Fruit fly (Drosophila melanogaster) whole organism, embryonic: ENCODE measurements around the gene Uvrag.

Source experiments
- CG8478 ChIP-seq: fragments of >200 bp; optimal IDR thresholded peaks from 2 replicates; lab custom pipeline; 2018
- Dfd ChIP-seq, 2 experiments: fragments of >200 bp; optimal IDR thresholded peaks; 2 replicates each; lab custom pipeline; 2017; ENCODE audit warnings: missing biosample characterization in 2 of 2, missing genetic modification characterization in 2 of 2
- Sox100B ChIP-seq: fragments of 200-800 bp; sonication (Bioruptor generic); optimal IDR thresholded peaks from 3 replicates; lab custom pipeline; 2018; ENCODE audit warnings: missing biosample characterization, mild to moderate bottlenecking, missing genetic modification characterization
- Vsx1 ChIP-seq: fragments of 200-800 bp; sonication (Bioruptor generic); optimal IDR thresholded peaks from 2 replicates; lab custom pipeline; 2017; ENCODE audit warnings: missing biosample characterization, mild to moderate bottlenecking, missing genetic modification characterization, missing genetic modification reagents
- esg ChIP-seq: fragments of 200-800 bp; sonication (Bioruptor generic); conservative IDR thresholded peaks from 2 replicates; pipeline ENCODE4 v1.3.6; 2022; ENCODE audit warnings: missing biosample characterization, missing genetic modification characterization
- knrl ChIP-seq: fragments of 200-800 bp; sonication (Bioruptor generic); IDR thresholded peaks from 3 replicates; pipeline ENCODE4 v1.3.6; 2022; ENCODE audit warnings: missing biosample characterization, missing genetic modification characterization; ENCODE audit not compliant: partially characterized antibody
- pan ChIP-seq, 4 experiments: fragments of >200 bp in 3 of 4; fragments of 200-800 bp in 1 of 4; sonication (Bioruptor generic) in 1 of 4; optimal IDR thresholded peaks in 3 of 4; IDR thresholded peaks in 1 of 4; 2 replicates each; pipeline versions ENCODE4 v1.3.6 to Lab custom; 2017 to 2022; ENCODE audit warnings: missing biosample characterization in 2 of 4, missing genetic modification characterization in 2 of 4, mixed read lengths in 1 of 4
- wek ChIP-seq: fragments of 200-800 bp; sonication (Bioruptor generic); optimal IDR thresholded peaks from 3 replicates; lab custom pipeline; 2018; ENCODE audit warnings: missing biosample characterization, mild to moderate bottlenecking, missing genetic modification characterization, moderate library complexity

- no peak for TF ChIP-seq Vsx1 (GFP tag; lab: Kevin White, UChicago)
- no peak for TF ChIP-seq esg (GFP tag; lab: Robert Waterston, UW)
- TF ChIP-seq Dfd (GFP tag; optimal IDR thresholded peaks at IDR 0.05; lab: Kevin White, UChicago): no peak
- no peak for TF ChIP-seq wek (GFP tag; lab: Kevin White, UChicago)
- TF ChIP-seq knrl: no peak
- TF ChIP-seq Sox100B (GFP tag; lab: Kevin White, UChicago): no peak
- no peak for TF ChIP-seq CG8478
- TF ChIP-seq pan (optimal IDR thresholded peaks at IDR 0.05; lab: Kevin White, UChicago): no peak
- TF ChIP-seq pan (GFP tag; optimal IDR thresholded peaks at IDR 0.05 in 1 of 2, IDR thresholded peaks at IDR 0.05 in 1 of 2): no peak
Observed at dm6 chr2L:13291960-13292487, 5.4 kb downstream of the Uvrag start.
